Worm (Caenorhabditis elegans): ENCODE results near the gene nhr-170.

nhr-170 gene

ce11 chrV:18750445-18750844 lies 50.2 kb downstream of the nhr-170 start, which contains the start of the genes F11D11.21 and F11D11.12:
TSS of gene F11D11.21 (minus strand) at chrV:18750545.
TSS of gene F11D11.12 (minus strand) at chrV:18750682.
- TF ChIP-seq unc-62 (GFP tag; optimal IDR thresholded peaks at IDR 0.05): no peak

DNA sequence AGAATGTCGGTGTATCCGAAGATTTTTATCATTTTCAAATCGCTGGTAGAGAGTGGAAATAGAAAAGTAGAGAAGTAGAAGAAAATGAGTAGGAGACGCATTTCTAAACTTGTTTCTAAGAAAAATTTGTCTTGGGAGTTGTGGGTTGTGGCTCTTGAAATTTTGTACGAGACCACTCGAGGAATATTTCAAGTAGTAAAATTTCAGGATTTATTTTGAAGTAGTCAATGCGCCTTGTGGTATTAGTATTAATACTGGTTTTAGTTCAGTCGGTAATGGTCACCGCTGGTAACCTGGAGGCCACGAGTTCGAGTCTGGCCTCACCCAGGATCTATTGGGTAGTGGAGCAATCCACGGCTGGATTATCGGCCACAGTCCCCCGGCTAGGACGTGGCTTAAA lies 51.9 kb downstream of the nhr-170 start, which contains the start of gene clec-252:
TSS of gene clec-252 (minus strand) at position 101 of the 400 bp plus-strand sequence.
- TF ChIP-seq unc-62 (GFP tag; optimal IDR thresholded peaks at IDR 0.05): no peak

- no peak for TF ChIP-seq unc-62 (GFP tag; optimal IDR thresholded peaks at IDR 0.05)
Measured at ce11 chrV:18746937-18747660, 53.5 kb downstream of the nhr-170 start, which contains the start of gene clec-251. TSS of gene clec-251 (minus strand) at chrV:18746987.

Data from whole organism, dauer.